Worm (Caenorhabditis elegans): ENCODE results near the gene B0554.1.

Gene B0554.1

DNA sequence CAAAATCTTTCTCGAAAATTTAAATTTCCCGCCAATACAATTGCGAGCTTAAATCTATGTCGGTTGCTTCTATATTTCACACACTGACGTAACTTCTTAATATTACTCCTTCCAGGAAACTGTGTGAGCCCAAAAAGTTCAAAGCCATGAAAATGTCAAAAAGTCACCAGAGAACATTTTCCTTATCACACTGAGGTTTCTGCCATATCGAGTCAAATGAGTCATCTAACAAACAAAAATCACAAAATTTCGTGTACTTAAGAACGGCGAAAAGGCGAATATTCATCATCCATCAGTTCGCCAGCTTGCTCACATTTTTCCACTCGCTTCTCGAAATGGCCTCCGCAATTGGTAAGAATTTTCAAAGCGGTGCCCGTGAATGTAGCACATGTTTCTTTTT is 11.5 kb downstream of the B0554.1 start, which contains the start of gene M02H5.8:
TSS of gene M02H5.8 (plus strand) at position 297 of the 400 bp plus-strand sequence.
- no peak for TF ChIP-seq tag-97 (GFP tag; IDR thresholded peaks at IDR 0.05)
- TF ChIP-seq pqm-1 (tag; optimal IDR thresholded peaks at IDR 0.05), result peak; percentile 48
- peak; percentile 11 for TF ChIP-seq nhr-6 (tag; optimal IDR thresholded peaks at IDR 0.05)
- peak; percentile 76 for TF ChIP-seq dmd-6 (GFP tag; IDR thresholded peaks at IDR 0.05)
- TF ChIP-seq attf-4 (tag; optimal IDR thresholded peaks at IDR 0.05), result no peak
- TF ChIP-seq aha-1 (tag), result peak; percentile 94
- no peak for TF ChIP-seq daf-16 (GFP tag; optimal IDR thresholded peaks at IDR 0.05)
- TF ChIP-seq daf-16 (tag; optimal IDR thresholded peaks at IDR 0.05), result peak; percentile 47
- TF ChIP-seq ceh-62 (tag; optimal IDR thresholded peaks at IDR 0.05), result no peak
- no peak for TF ChIP-seq madf-5 (GFP tag; IDR thresholded peaks at IDR 0.05)
- no peak for TF ChIP-seq hmg-1.1 (GFP tag; IDR thresholded peaks at IDR 0.05)
- peak; percentile 69 for TF ChIP-seq nhr-28 (tag; optimal IDR thresholded peaks at IDR 0.05)
- no peak for TF ChIP-seq ZK546.5 (tag; optimal IDR thresholded peaks at IDR 0.05)
- TF ChIP-seq ZK337.2 (GFP tag; IDR thresholded peaks at IDR 0.05), result no peak
- peak; percentile 45 for TF ChIP-seq hlh-11 (tag; optimal IDR thresholded peaks at IDR 0.05)
- no peak for TF ChIP-seq egl-43 (GFP tag; IDR thresholded peaks at IDR 0.05)

DNA sequence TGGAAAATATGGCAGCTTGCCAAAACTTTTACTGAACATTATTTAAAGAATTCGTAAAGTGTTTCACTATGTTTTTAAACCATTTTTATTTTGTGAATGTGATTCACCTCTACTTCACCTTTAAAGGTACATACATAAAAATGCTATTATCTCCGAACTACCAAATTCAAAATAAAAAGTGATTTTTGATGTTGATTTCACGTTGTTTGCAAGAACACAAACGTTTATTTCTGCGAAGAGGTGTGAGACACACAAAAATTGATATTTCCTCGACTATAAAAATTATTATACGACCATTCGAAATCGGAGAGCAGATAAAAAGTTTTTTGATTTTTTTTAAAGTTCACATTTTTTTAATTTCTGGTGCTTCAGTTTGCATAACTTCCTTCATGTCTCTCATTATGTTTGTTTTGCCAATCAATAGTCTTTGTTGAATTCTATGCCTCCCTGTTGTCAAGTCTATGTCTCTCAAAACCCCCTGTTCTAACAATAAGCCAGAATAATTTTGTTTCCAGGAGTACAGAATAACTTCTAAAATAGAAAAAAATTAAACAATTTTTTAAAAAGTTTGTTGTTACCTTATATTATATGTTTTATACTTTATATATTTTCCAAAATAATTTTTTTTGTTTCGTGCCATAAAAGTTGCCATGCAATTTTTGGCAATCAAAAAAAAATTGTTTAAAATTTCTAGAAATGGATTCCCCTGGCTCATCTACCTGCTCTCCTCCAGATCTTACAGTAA is 12.7 kb downstream of the B0554.1 start, which contains the start of gene nhr-123:
TSS of gene nhr-123 (plus strand) at position 695 of the 745 bp plus-strand sequence.
- TF ChIP-seq nhr-6 (tag; optimal IDR thresholded peaks at IDR 0.05) (no peak), ceh-44 (GFP tag; IDR thresholded peaks at IDR 0.05) (no peak), F26F4.8 (GFP tag; conservative IDR thresholded peaks at IDR 0.05) (no peak), daf-16 (GFP tag; optimal IDR thresholded peaks at IDR 0.05) (no peak), daf-16 (tag; optimal IDR thresholded peaks at IDR 0.05) (peak; percentile 67), daf-19 (GFP tag; conservative IDR thresholded peaks at IDR 0.05) (no peak), ZK546.5 (tag; optimal IDR thresholded peaks at IDR 0.05) (no peak), Y75B8A.6 (GFP tag; IDR thresholded peaks at IDR 0.05) (no peak), lin-38 (GFP tag; IDR thresholded peaks at IDR 0.05) (no peak), nhr-237 (tag; optimal IDR thresholded peaks at IDR 0.05) (no peak), set-16 (GFP tag; IDR thresholded peaks at IDR 0.05) (no peak), F44E2.7 (GFP tag; IDR thresholded peaks at IDR 0.05) (no peak), F10B5.3 (tag; optimal IDR thresholded peaks at IDR 0.05) (no peak), mep-1 (tag; optimal IDR thresholded peaks at IDR 0.05) (no peak), cey-2 (tag; optimal IDR thresholded peaks at IDR 0.05; ENCODE audit: borderline replicate concordance, insufficient read depth) (no peak), ceh-82 (tag; optimal IDR thresholded peaks at IDR 0.05) (no peak), mes-2 (tag; optimal IDR thresholded peaks at IDR 0.05; ENCODE audit: poor library complexity, severe bottlenecking) (no peak), php-3 (GFP tag; IDR thresholded peaks at IDR 0.05) (0 out of 2 replicates have a peak, but pooled peaks have one; percentile 21), lin-1 (GFP tag; IDR thresholded peaks at IDR 0.05) (no peak), lir-3 (tag; optimal IDR thresholded peaks at IDR 0.05) (no peak), nhr-111 (GFP tag; optimal IDR thresholded peaks at IDR 0.05) (no peak), ceh-20 (GFP tag; IDR thresholded peaks at IDR 0.05) (no peak), dve-1 (tag; optimal IDR thresholded peaks at IDR 0.05; ENCODE audit: insufficient read depth) (peak; percentile 5), nhr-28 (tag; optimal IDR thresholded peaks at IDR 0.05) (peak; percentile 46), daf-8 (GFP tag; IDR thresholded peaks at IDR 0.05) (no peak), unc-39 (tag; optimal IDR thresholded peaks at IDR 0.05) (no peak), unc-130 (GFP tag; optimal IDR thresholded peaks at IDR 0.05) (no peak), unc-62 (GFP tag; optimal IDR thresholded peaks at IDR 0.05 in 1 of 2) (peak in 1 of 2 experiments; percentile 25), unc-62 (tag; optimal IDR thresholded peaks at IDR 0.05) (no peak)

Data from whole organism, L4 larva.